Fruit fly (Drosophila melanogaster): ENCODE data around the gene Pyroxd1.

The Pyroxd1 gene

DNA sequence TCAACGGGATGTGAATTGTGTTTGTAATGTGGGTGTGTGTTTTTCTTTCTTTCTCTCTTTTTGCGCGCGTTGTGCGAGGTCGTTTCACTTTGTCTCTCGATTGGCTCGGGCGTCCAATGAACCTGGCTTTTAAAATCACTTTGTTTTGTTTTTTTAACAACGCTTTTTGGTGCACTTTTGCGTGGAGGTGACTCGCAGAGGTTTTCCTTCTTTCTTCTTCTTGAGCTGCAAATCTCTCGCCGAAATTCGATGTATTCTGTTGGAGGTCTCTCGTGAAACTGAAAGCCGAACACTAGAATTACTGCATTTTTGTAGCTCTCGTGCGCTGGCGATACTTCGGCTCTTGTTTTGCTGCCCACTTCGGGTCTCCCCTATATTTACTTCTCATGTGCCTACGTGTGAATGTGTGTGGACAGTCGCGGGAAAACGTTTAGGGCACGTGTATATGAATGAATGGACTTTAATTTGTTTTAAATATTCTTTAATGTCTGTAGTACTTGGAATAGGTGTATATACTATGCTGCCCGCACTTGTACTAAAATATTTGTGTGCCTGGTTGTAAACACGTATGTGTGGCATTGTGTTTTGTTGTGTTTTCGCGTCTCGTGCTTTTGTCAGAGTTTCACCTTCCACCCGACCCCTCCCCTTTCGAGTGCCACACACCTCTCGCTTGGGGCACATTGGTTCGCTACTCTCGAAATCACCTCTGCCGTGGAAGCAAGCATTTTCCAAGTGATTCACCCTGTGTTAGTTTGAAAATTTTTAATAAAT, 6.3 kb upstream of the Pyroxd1 start, which contains the start of gene fok (continued):
- TF ChIP-seq tgo (GFP tag; IDR thresholded peaks at IDR 0.05): peak; percentile 97
- TF ChIP-seq CG2712 (tag; optimal IDR thresholded peaks at IDR 0.05): peak; percentile 97
- peak; percentile 99 for TF ChIP-seq CG11456 (GFP tag; IDR thresholded peaks at IDR 0.05)
- TF ChIP-seq Hr39 (optimal IDR thresholded peaks at IDR 0.05): no peak
- TF ChIP-seq Abd-B (GFP tag; optimal IDR thresholded peaks at IDR 0.05): peak; percentile 91
- TF ChIP-seq CG1602 (GFP tag; optimal IDR thresholded peaks at IDR 0.05): peak; percentile 91
- TF ChIP-seq otp (GFP tag; IDR thresholded peaks at IDR 0.05): peak; percentile 86
- peak; percentile 98 for TF ChIP-seq CG12104 (GFP tag; optimal IDR thresholded peaks at IDR 0.05)
- TF ChIP-seq ase (GFP tag; IDR thresholded peaks at IDR 0.05): peak; percentile 87
- TF ChIP-seq CG12391 (tag; optimal IDR thresholded peaks at IDR 0.05): peak; percentile 98
- peak; percentile 90 for TF ChIP-seq CG8359 (GFP tag; optimal IDR thresholded peaks at IDR 0.05; ENCODE audit: borderline replicate concordance)
- peak; percentile 91 for TF ChIP-seq jumu (GFP tag; optimal IDR thresholded peaks at IDR 0.05)
- peak; percentile 94 for TF ChIP-seq chn (GFP tag; optimal IDR thresholded peaks at IDR 0.05)
- TF ChIP-seq CG3407 (GFP tag; optimal IDR thresholded peaks at IDR 0.05): peak; percentile 91
- peak; percentile 89 for TF ChIP-seq danr (GFP tag; IDR thresholded peaks at IDR 0.05)
- TF ChIP-seq Mes4 (GFP tag; optimal IDR thresholded peaks at IDR 0.05): peak; percentile 88
- peak; percentile 79 for TF ChIP-seq ab (GFP tag; optimal IDR thresholded peaks at IDR 0.05)
- TF ChIP-seq CG2116 (GFP tag; optimal IDR thresholded peaks at IDR 0.05): peak; percentile 85
- peak; percentile 35 for TF ChIP-seq zf30C (GFP tag; optimal IDR thresholded peaks at IDR 0.05)
- TF ChIP-seq lbe (GFP tag; optimal IDR thresholded peaks at IDR 0.05): peak; percentile 98
- TF ChIP-seq Chrac-16 (GFP tag; optimal IDR thresholded peaks at IDR 0.05): peak; percentile 94
- TF ChIP-seq Tbp (GFP tag; optimal IDR thresholded peaks at IDR 0.05): no peak
- TF ChIP-seq amos (GFP tag; IDR thresholded peaks at IDR 0.05; ENCODE audit: partially characterized antibody): peak; percentile 23; the same call in 1 of the 2 replicates
- TF ChIP-seq Dek (tag; optimal IDR thresholded peaks at IDR 0.05): peak; percentile 96
- peak; percentile 89 for TF ChIP-seq MBD-R2 (GFP tag; IDR thresholded peaks at IDR 0.05)
- TF ChIP-seq CG8388 (GFP tag; optimal IDR thresholded peaks at IDR 0.05): peak; percentile 95
- peak in 1 of 2 experiments; percentile 98 for TF ChIP-seq Hr78 (GFP tag; optimal IDR thresholded peaks at IDR 0.05)
- peak; percentile 93 for TF ChIP-seq trem (tag; optimal IDR thresholded peaks at IDR 0.05)
- TF ChIP-seq CG4328 (GFP tag; optimal IDR thresholded peaks at IDR 0.05): peak; percentile 99
- peak; percentile 24 for TF ChIP-seq stwl (tag; optimal IDR thresholded peaks at IDR 0.05)
- peak; percentile 97 for TF ChIP-seq CG13424 (tag; optimal IDR thresholded peaks at IDR 0.05)
- TF ChIP-seq CG5953 (GFP tag; IDR thresholded peaks at IDR 0.05): peak; percentile 93
- TF ChIP-seq dimm (GFP tag; IDR thresholded peaks at IDR 0.05): peak; percentile 85
- peak; percentile 81 for TF ChIP-seq CG30020 (tag; optimal IDR thresholded peaks at IDR 0.05)
- peak; percentile 97 for TF ChIP-seq Drgx (GFP tag; IDR thresholded peaks at IDR 0.05)
- peak; percentile 94 for TF ChIP-seq oc (tag; optimal IDR thresholded peaks at IDR 0.05)
- TF ChIP-seq CG7963 (GFP tag; IDR thresholded peaks at IDR 0.05; ENCODE audit: partially characterized antibody): no peak
- TF ChIP-seq CG31224 (GFP tag; IDR thresholded peaks at IDR 0.05): peak; percentile 84
- peak; percentile 97 for TF ChIP-seq vvl (GFP tag; IDR thresholded peaks at IDR 0.05)
- TF ChIP-seq CG13624 (GFP tag; optimal IDR thresholded peaks at IDR 0.05): peak; percentile 95
- peak; percentile 93 for TF ChIP-seq CG12744 (GFP tag; optimal IDR thresholded peaks at IDR 0.05)
- TF ChIP-seq Dll (GFP tag; IDR thresholded peaks at IDR 0.05; ENCODE audit: partially characterized antibody): peak; percentile 32; the same call in 1 of the 4 replicates
- peak; percentile 95 for TF ChIP-seq ems (GFP tag; optimal IDR thresholded peaks at IDR 0.05)
- peak; percentile 84 for TF ChIP-seq ap (GFP tag; IDR thresholded peaks at IDR 0.05)
- TF ChIP-seq cas (GFP tag; IDR thresholded peaks at IDR 0.05): peak; percentile 82
- peak; percentile 93 for TF ChIP-seq ara (GFP tag; IDR thresholded peaks at IDR 0.05)
- no peak for TF ChIP-seq usp (GFP tag; optimal IDR thresholded peaks at IDR 0.05)
- TF ChIP-seq aop (GFP tag; IDR thresholded peaks at IDR 0.05): peak; percentile 74
- TF ChIP-seq bcd (GFP tag; optimal IDR thresholded peaks at IDR 0.05): peak; percentile 96
- TF ChIP-seq kah (GFP tag; optimal IDR thresholded peaks at IDR 0.05): peak; percentile 91
